Fruit fly (Drosophila melanogaster) S2 (cell line): ENCODE measurements around the gene CG14715.

Source experiments
- CG8478 ChIP-seq: fragments of >200 bp; optimal IDR thresholded peaks from 2 replicates; lab custom pipeline; 2018
- CTCF ChIP-seq, 2 experiments: fragments of >200 bp; optimal IDR thresholded peaks; 2 replicates each; lab custom pipeline; 2018

- no peak for TF ChIP-seq CG8478 (lab: Kevin White, UChicago)
- no peak for TF ChIP-seq CTCF (optimal IDR thresholded peaks at IDR 0.05; lab: Kevin White, UChicago)
These were observed 10.3 kb downstream of the CG14715 start, which contains the start of gene CG6830 for dm6 chr3R:11684316-11684715.
